Worm (Caenorhabditis elegans): ENCODE results near the gene C53A5.13.

ce11 chrV:14546569-14546968, at the start of gene C53A5.13:
- TF ChIP-seq madf-5 (GFP tag; IDR thresholded peaks at IDR 0.05) (no peak), ceh-28 (tag; optimal IDR thresholded peaks at IDR 0.05) (no peak), pha-4 (GFP tag; IDR thresholded peaks at IDR 0.05) (no peak), pha-4 (tag; optimal IDR thresholded peaks at IDR 0.05) (no peak), fkh-10 (GFP tag; optimal IDR thresholded peaks at IDR 0.05) (no peak), lin-39 (tag; optimal IDR thresholded peaks at IDR 0.05) (no peak), ces-1 (GFP tag; optimal IDR thresholded peaks at IDR 0.05) (no peak), nhr-237 (tag; optimal IDR thresholded peaks at IDR 0.05) (no peak)

Measured in whole organism, L4 larva.